Worm (Caenorhabditis elegans) whole organism, midembryonic: ENCODE results near the gene lips-8.

Experiments
- T22C8.4 ChIP-seq: fragments of 200-800 bp; sonication (Bioruptor generic); IDR thresholded peaks from 2 replicates; pipeline ENCODE4 v1.3.6; 2022; ENCODE audit warnings: missing genetic modification characterization, missing compliant biosample characterization
- cog-1 ChIP-seq: sonication (generic microtip); optimal IDR thresholded peaks from 2 replicates; lab custom pipeline; 2016; ENCODE audit warnings: missing genetic modification characterization, missing compliant biosample characterization
- flt-1 ChIP-seq: fragments of 200-800 bp; sonication (Bioruptor generic); IDR thresholded peaks from 2 replicates; pipeline ENCODE4 v1.3.6; 2022; ENCODE audit warnings: missing genetic modification characterization, missing compliant biosample characterization
- klf-2 ChIP-seq: fragments of 200-800 bp; sonication (Bioruptor generic); conservative IDR thresholded peaks from 2 replicates; pipeline ENCODE4 v1.3.6; 2022; ENCODE audit warnings: missing genetic modification reagents, missing genetic modification characterization, missing compliant biosample characterization
- ref-1 ChIP-seq: fragments of 200-800 bp; sonication (Bioruptor generic); conservative IDR thresholded peaks from 2 replicates; pipeline ENCODE4 v1.3.6; 2022; ENCODE audit warnings: missing genetic modification reagents, missing genetic modification characterization, missing compliant biosample characterization
- ztf-23 ChIP-seq: fragments of 200-800 bp; sonication (Bioruptor generic); IDR thresholded peaks from 2 replicates; pipeline ENCODE4 v1.3.6; 2022; ENCODE audit warnings: missing genetic modification reagents, missing genetic modification characterization, missing compliant biosample characterization

ce11 chrX:14929512-14929911 lies 31.2 kb downstream of the lips-8 start:
- TF ChIP-seq cog-1 (no peak), klf-2 (GFP tag; lab: Robert Waterston, UW) (no peak), ztf-23 (GFP tag; lab: Robert Waterston, UW) (no peak), flt-1 (GFP tag; lab: Robert Waterston, UW) (no peak), ref-1 (GFP tag; lab: Robert Waterston, UW) (no peak), T22C8.4 (GFP tag; lab: Robert Waterston, UW) (no peak)
